Worm (Caenorhabditis elegans): ENCODE measurements around the gene C33C12.7.

- TF ChIP-seq nhr-237 (tag; optimal IDR thresholded peaks at IDR 0.05), result no peak
- TF ChIP-seq snpc-4 (tag; optimal IDR thresholded peaks at IDR 0.05), result no peak
- TF ChIP-seq nhr-6 (tag; optimal IDR thresholded peaks at IDR 0.05), result no peak
- TF ChIP-seq peb-1 (tag; optimal IDR thresholded peaks at IDR 0.05), result no peak
- TF ChIP-seq ZK546.5 (tag; optimal IDR thresholded peaks at IDR 0.05), result no peak
- no peak for TF ChIP-seq egl-27 (tag; optimal IDR thresholded peaks at IDR 0.05)
- TF ChIP-seq ama-1 (optimal IDR thresholded peaks at IDR 0.05), result no peak
Measured at ce11 chrII:2191383-2191782, 16.1 kb upstream of the C33C12.7 start.
